Worm (Caenorhabditis elegans) whole organism, young adult: Measurements from ENCODE around the gene F08H9.2.

Source experiments
- F22D6.2 ChIP-seq: sonication (generic microtip); optimal IDR thresholded peaks from 2 replicates; lab custom pipeline; 2016; ENCODE audit warnings: mild to moderate bottlenecking, missing genetic modification characterization, missing compliant biosample characterization
- F37B4.10 ChIP-seq: fragments of 200-800 bp; sonication (Bioruptor generic); IDR thresholded peaks from 2 replicates; pipeline ENCODE4 v1.3.6; 2022; ENCODE audit warnings: missing genetic modification characterization, missing compliant biosample characterization
- F49E8.2 ChIP-seq: sonication (generic microtip); optimal IDR thresholded peaks from 3 replicates; lab custom pipeline; 2017; ENCODE audit warnings: missing genetic modification characterization, mild to moderate bottlenecking, missing compliant biosample characterization, antibody characterized with exemption, moderate library complexity; ENCODE audit not compliant: insufficient read depth
- T07F8.4 ChIP-seq: sonication (generic microtip); optimal IDR thresholded peaks from 2 replicates; lab custom pipeline; 2016; ENCODE audit warnings: mild to moderate bottlenecking, missing genetic modification characterization, moderate library complexity, missing compliant biosample characterization
- Y79H2A.3 ChIP-seq: fragments of 200-800 bp; sonication (Bioruptor generic); conservative IDR thresholded peaks from 2 replicates; pipeline ENCODE4 v1.3.6; 2022; ENCODE audit warnings: missing genetic modification reagents, missing genetic modification characterization, missing compliant biosample characterization
- atf-7 ChIP-seq: sonication (generic microtip); optimal IDR thresholded peaks from 2 replicates; lab custom pipeline; 2017; ENCODE audit warnings: mild to moderate bottlenecking, missing genetic modification characterization, missing compliant biosample characterization
- attf-3 ChIP-seq: fragments of 200-800 bp; sonication (Bioruptor generic); conservative IDR thresholded peaks from 2 replicates; pipeline ENCODE4 v1.3.6; 2022; ENCODE audit warnings: missing genetic modification reagents, missing genetic modification characterization, missing compliant biosample characterization
- attf-5 ChIP-seq: fragments of 200-800 bp; sonication (Bioruptor generic); optimal IDR thresholded peaks from 2 replicates; lab custom pipeline; 2018; ENCODE audit warnings: mild to moderate bottlenecking, missing genetic modification characterization, missing compliant biosample characterization
- bed-2 ChIP-seq: fragments of 200-800 bp; sonication (Bioruptor generic); IDR thresholded peaks from 2 replicates; pipeline ENCODE4 v1.3.6; 2022; ENCODE audit warnings: missing genetic modification reagents, missing genetic modification characterization, missing compliant biosample characterization
- cebp-2 ChIP-seq: fragments of 200-800 bp; sonication (Bioruptor generic); IDR thresholded peaks from 2 replicates; pipeline ENCODE4 v1.3.6; 2022; ENCODE audit warnings: missing genetic modification characterization, missing compliant biosample characterization
- ceh-91 ChIP-seq: fragments of 200-800 bp; sonication (Bioruptor generic); IDR thresholded peaks from 2 replicates; pipeline ENCODE4 v1.3.6; 2022; ENCODE audit warnings: missing genetic modification reagents, missing genetic modification characterization, missing compliant biosample characterization
- die-1 ChIP-seq: sonication (generic microtip); optimal IDR thresholded peaks from 2 replicates; lab custom pipeline; 2016; ENCODE audit warnings: missing genotype, mild to moderate bottlenecking, missing genetic modification characterization, missing compliant biosample characterization
- efl-1 ChIP-seq: fragments of 150-350 bp; optimal IDR thresholded peaks from 2 replicates; lab custom pipeline; 2014; ENCODE audit warnings: missing biosample characterization, missing genetic modification reagents, missing genetic modification characterization
- egrh-3 ChIP-seq: fragments of 200-800 bp; sonication (Bioruptor generic); IDR thresholded peaks from 2 replicates; pipeline ENCODE4 v1.3.6; 2022; ENCODE audit warnings: missing genetic modification reagents, missing genetic modification characterization, missing compliant biosample characterization
- ekl-4 ChIP-seq: fragments of 200-800 bp; sonication (Bioruptor generic); IDR thresholded peaks from 2 replicates; pipeline ENCODE4 v1.3.6; 2022; ENCODE audit warnings: missing genetic modification reagents, missing genetic modification characterization, missing compliant biosample characterization
- fkh-3 ChIP-seq: sonication (generic microtip); optimal IDR thresholded peaks from 2 replicates; lab custom pipeline; 2016; ENCODE audit warnings: mild to moderate bottlenecking, missing genetic modification characterization, missing compliant biosample characterization
- him-1 ChIP-seq: sonication (generic microtip); optimal IDR thresholded peaks from 2 replicates; lab custom pipeline; 2016; ENCODE audit warnings: missing genotype, missing genetic modification reagents, missing genetic modification characterization, missing compliant biosample characterization
- hlh-12 ChIP-seq: sonication (generic microtip); optimal IDR thresholded peaks from 2 replicates; lab custom pipeline; 2016; ENCODE audit warnings: missing genetic modification characterization, missing compliant biosample characterization
- lir-1 ChIP-seq: fragments of 200-800 bp; sonication (Bioruptor generic); conservative IDR thresholded peaks from 2 replicates; pipeline ENCODE4 v1.3.6; 2022; ENCODE audit warnings: missing genetic modification reagents, missing genetic modification characterization, missing compliant biosample characterization
- lsy-27 ChIP-seq: sonication (generic microtip); optimal IDR thresholded peaks from 2 replicates; lab custom pipeline; 2017; ENCODE audit warnings: missing genetic modification characterization, mild to moderate bottlenecking, missing compliant biosample characterization, antibody characterized with exemption, missing genotype, borderline replicate concordance; ENCODE audit not compliant: insufficient read depth
- mcd-1 ChIP-seq: fragments of 200-800 bp; sonication (Bioruptor generic); IDR thresholded peaks from 2 replicates; pipeline ENCODE4 v1.3.6; 2022; ENCODE audit warnings: missing genetic modification reagents, missing genetic modification characterization, missing compliant biosample characterization
- nfya-1 ChIP-seq: sonication (generic microtip); optimal IDR thresholded peaks from 2 replicates; lab custom pipeline; 2017; ENCODE audit warnings: antibody characterized with exemption, missing compliant biosample characterization, missing genetic modification characterization, borderline replicate concordance; ENCODE audit not compliant: insufficient read depth
- nhr-179 ChIP-seq: sonication (generic microtip); optimal IDR thresholded peaks from 2 replicates; lab custom pipeline; 2016; ENCODE audit warnings: mild to moderate bottlenecking, missing genetic modification characterization, missing compliant biosample characterization
- nhr-27 ChIP-seq: fragments of 200-800 bp; sonication (Bioruptor generic); optimal IDR thresholded peaks from 2 replicates; lab custom pipeline; 2018; ENCODE audit warnings: mild to moderate bottlenecking, missing genetic modification characterization, moderate library complexity, missing compliant biosample characterization
- rpc-1 ChIP-seq, 2 experiments: fragments of 150-350 bp in 1 of 2; sonication (generic microtip) in 1 of 2; optimal IDR thresholded peaks; 2 replicates each; lab custom pipeline; 2014 to 2018; ENCODE audit warnings: missing biosample characterization in 1 of 2, missing genetic modification characterization in 1 of 2, missing genetic modification reagents in 1 of 2, missing genotype in 1 of 2
- zfh-2 ChIP-seq: fragments of 200-800 bp; sonication (Bioruptor generic); conservative IDR thresholded peaks from 2 replicates; pipeline ENCODE4 v1.3.6; 2022; ENCODE audit warnings: missing genetic modification reagents, missing genetic modification characterization, missing compliant biosample characterization
- ztf-22 ChIP-seq: fragments of 200-800 bp; sonication (Bioruptor generic); optimal IDR thresholded peaks from 2 replicates; lab custom pipeline; 2018; ENCODE audit warnings: mild to moderate bottlenecking, missing genetic modification characterization, moderate library complexity, missing compliant biosample characterization
- ztf-26 ChIP-seq: sonication (generic microtip); optimal IDR thresholded peaks from 2 replicates; lab custom pipeline; 2017; ENCODE audit warnings: missing genetic modification characterization, missing compliant biosample characterization
- ztf-28 ChIP-seq: fragments of 200-800 bp; sonication (Bioruptor generic); IDR thresholded peaks from 2 replicates; pipeline ENCODE4 v1.3.6; 2022; ENCODE audit warnings: missing genetic modification reagents, missing genetic modification characterization, missing compliant biosample characterization
- ztf-6 ChIP-seq: fragments of 200-800 bp; sonication (Bioruptor generic); IDR thresholded peaks from 2 replicates; pipeline ENCODE4 v1.3.6; 2022; ENCODE audit warnings: missing genetic modification reagents, missing genetic modification characterization, missing compliant biosample characterization

F08H9.2 gene

ce11 chrV:14437355-14437754, 23.1 kb upstream of the F08H9.2 start:
- TF ChIP-seq ztf-6 (GFP tag; lab: Robert Waterston, UW) (no peak), cebp-2 (no peak), egrh-3 (GFP tag; lab: Robert Waterston, UW) (no peak), nhr-179 (tag; lab: Kevin White, UChicago) (no peak), attf-3 (GFP tag; lab: Robert Waterston, UW) (no peak), rpc-1 (optimal IDR thresholded peaks at IDR 0.05; lab: Kevin White, UChicago) (no peak), rpc-1 (tag; optimal IDR thresholded peaks at IDR 0.05; lab: Kevin White, UChicago) (no peak), attf-5 (GFP tag; lab: Kevin White, UChicago) (no peak), nfya-1 (no peak), zfh-2 (GFP tag; lab: Robert Waterston, UW) (no peak), efl-1 (GFP tag; lab: Kevin White, UChicago) (no peak), F22D6.2 (no peak)

ce11 chrV:14438099-14438739, 22.2 kb upstream of the F08H9.2 start:
- TF ChIP-seq bed-2 (GFP tag; lab: Robert Waterston, UW): no peak
- TF ChIP-seq efl-1 (GFP tag; lab: Kevin White, UChicago): no peak
- TF ChIP-seq mcd-1 (GFP tag; lab: Robert Waterston, UW): no peak
- TF ChIP-seq ztf-28: no peak
- no peak for TF ChIP-seq ekl-4 (GFP tag; lab: Robert Waterston, UW)
- TF ChIP-seq fkh-3 (tag; lab: Kevin White, UChicago): no peak
- no peak for TF ChIP-seq die-1 (tag; lab: Kevin White, UChicago)
- no peak for TF ChIP-seq zfh-2 (GFP tag; lab: Robert Waterston, UW)
- no peak for TF ChIP-seq nhr-27 (tag; lab: Kevin White, UChicago)
- TF ChIP-seq F37B4.10 (GFP tag; lab: Robert Waterston, UW): no peak
- no peak for TF ChIP-seq lsy-27 (tag; lab: Kevin White, UChicago)
- no peak for TF ChIP-seq Y79H2A.3
- no peak for TF ChIP-seq ztf-6 (GFP tag; lab: Robert Waterston, UW)

ce11 chrV:14439236-14439635, 21.2 kb upstream of the F08H9.2 start:
- no peak for TF ChIP-seq lir-1 (GFP tag; lab: Robert Waterston, UW)
- no peak for TF ChIP-seq ceh-91
- TF ChIP-seq him-1 (tag; lab: Kevin White, UChicago): no peak
- no peak for TF ChIP-seq hlh-12 (tag; lab: Kevin White, UChicago)
- no peak for TF ChIP-seq atf-7 (tag; lab: Kevin White, UChicago)

- TF ChIP-seq ztf-22 (GFP tag; lab: Kevin White, UChicago): no peak
These were observed 19.6 kb upstream of the F08H9.2 start, which contains the start of gene F23B12.4 for ce11 chrV:14440841-14441240. Gene F23B12.4, plus strand, starts transcription at chrV:14441141.

- no peak for TF ChIP-seq ztf-26 (tag; lab: Kevin White, UChicago)
- no peak for TF ChIP-seq F49E8.2 (tag; lab: Kevin White, UChicago)
- peak; percentile 56; the same call in 1 of the 2 replicates for TF ChIP-seq zfh-2 (GFP tag; lab: Robert Waterston, UW)
- no peak for TF ChIP-seq T07F8.4 (tag; lab: Kevin White, UChicago)
- TF ChIP-seq, all 124 proteins: peak for 1
These were observed 14.0 kb upstream of the F08H9.2 start for ce11 chrV:14446453-14446852.
